Worm (Caenorhabditis elegans) whole organism, late embryonic: ENCODE results near the gene Y54F10BM.21.

Source experiments
- C08G9.2 ChIP-seq: sonication (generic microtip); optimal IDR thresholded peaks from 2 replicates; lab custom pipeline; 2016; ENCODE audit warnings: mild to moderate bottlenecking, missing genetic modification characterization, moderate library complexity, missing compliant biosample characterization
- C38D4.7 ChIP-seq: fragments of 200-800 bp; sonication (Bioruptor generic); optimal IDR thresholded peaks from 2 replicates; lab custom pipeline; 2018; ENCODE audit warnings: mild to moderate bottlenecking, missing genetic modification characterization, moderate library complexity, missing compliant biosample characterization
- K02D7.2 ChIP-seq: sonication (generic microtip); optimal IDR thresholded peaks from 2 replicates; lab custom pipeline; 2017; ENCODE audit warnings: mild to moderate bottlenecking, missing genetic modification characterization, missing compliant biosample characterization
- K09A11.1 ChIP-seq: sonication (generic microtip); optimal IDR thresholded peaks from 2 replicates; lab custom pipeline; 2017; ENCODE audit warnings: antibody characterized with exemption, mild to moderate bottlenecking, missing genetic modification characterization, missing compliant biosample characterization; ENCODE audit not compliant: insufficient read depth
- Y22D7AL.16 ChIP-seq: sonication (generic microtip); optimal IDR thresholded peaks from 2 replicates; lab custom pipeline; 2016; ENCODE audit warnings: missing genetic modification characterization, missing compliant biosample characterization
- ahr-1 ChIP-seq: sonication (generic microtip); optimal IDR thresholded peaks from 2 replicates; lab custom pipeline; 2016; ENCODE audit warnings: missing genetic modification characterization, missing compliant biosample characterization
- ama-1 ChIP-seq: fragments of 150-350 bp; optimal IDR thresholded peaks from 2 replicates; lab custom pipeline; 2014
- ceh-14 ChIP-seq: sonication (generic microtip); optimal IDR thresholded peaks from 2 replicates; lab custom pipeline; 2016; ENCODE audit warnings: missing genotype, missing genetic modification characterization, missing compliant biosample characterization
- ceh-18 ChIP-seq: sonication (generic microtip); optimal IDR thresholded peaks from 2 replicates; lab custom pipeline; 2016; ENCODE audit warnings: missing genetic modification characterization, missing compliant biosample characterization
- ceh-19 ChIP-seq: fragments of 200-800 bp; sonication (Bioruptor generic); optimal IDR thresholded peaks from 2 replicates; lab custom pipeline; 2018; ENCODE audit warnings: mild to moderate bottlenecking, missing genetic modification characterization, missing compliant biosample characterization
- ceh-2 ChIP-seq: sonication (generic microtip); optimal IDR thresholded peaks from 2 replicates; lab custom pipeline; 2016; ENCODE audit warnings: missing genotype, missing genetic modification characterization, missing compliant biosample characterization
- ceh-22 ChIP-seq: sonication (generic microtip); optimal IDR thresholded peaks from 2 replicates; lab custom pipeline; 2017; ENCODE audit warnings: missing biosample characterization, missing genetic modification characterization
- ceh-24 ChIP-seq: sonication (generic microtip); optimal IDR thresholded peaks from 2 replicates; lab custom pipeline; 2016; ENCODE audit warnings: mild to moderate bottlenecking, missing genetic modification characterization, missing compliant biosample characterization
- ceh-31 ChIP-seq: sonication (generic microtip); optimal IDR thresholded peaks from 2 replicates; lab custom pipeline; 2016; ENCODE audit warnings: missing genetic modification characterization, missing compliant biosample characterization
- ceh-34 ChIP-seq: sonication (generic microtip); optimal IDR thresholded peaks from 2 replicates; lab custom pipeline; 2016; ENCODE audit warnings: mild to moderate bottlenecking, missing genetic modification characterization, missing compliant biosample characterization
- ceh-48 ChIP-seq: sonication (generic microtip); optimal IDR thresholded peaks from 2 replicates; lab custom pipeline; 2016; ENCODE audit warnings: missing genetic modification characterization, inconsistent platforms, missing compliant biosample characterization
- ceh-6 ChIP-seq: fragments of 200-800 bp; sonication (Bioruptor generic); optimal IDR thresholded peaks from 2 replicates; lab custom pipeline; 2018; ENCODE audit warnings: mild to moderate bottlenecking, missing genetic modification characterization, missing compliant biosample characterization
- ceh-9 ChIP-seq: sonication (generic microtip); optimal IDR thresholded peaks from 2 replicates; lab custom pipeline; 2016; ENCODE audit warnings: mild to moderate bottlenecking, missing genetic modification characterization, inconsistent platforms, missing compliant biosample characterization
- che-1 ChIP-seq: sonication (generic microtip); optimal IDR thresholded peaks from 2 replicates; lab custom pipeline; 2016; ENCODE audit warnings: mild to moderate bottlenecking, missing genetic modification characterization, missing compliant biosample characterization
- ets-4 ChIP-seq: sonication (generic microtip); optimal IDR thresholded peaks from 2 replicates; lab custom pipeline; 2016; ENCODE audit warnings: missing genetic modification characterization, missing compliant biosample characterization
- fax-1 ChIP-seq: sonication (generic microtip); optimal IDR thresholded peaks from 2 replicates; lab custom pipeline; 2016; ENCODE audit warnings: missing genotype, missing genetic modification characterization, missing compliant biosample characterization
- fkh-10 ChIP-seq: fragments of 150-350 bp; optimal IDR thresholded peaks from 2 replicates; lab custom pipeline; 2014; ENCODE audit warnings: missing biosample characterization, missing genetic modification reagents, missing genetic modification characterization
- gmeb-2 ChIP-seq: sonication (generic microtip); optimal IDR thresholded peaks from 2 replicates; lab custom pipeline; 2016; ENCODE audit warnings: missing genetic modification characterization, inconsistent platforms, missing compliant biosample characterization
- hlh-15 ChIP-seq: sonication (generic microtip); optimal IDR thresholded peaks from 2 replicates; lab custom pipeline; 2016; ENCODE audit warnings: missing genetic modification characterization, missing compliant biosample characterization
- hlh-30 ChIP-seq: sonication (generic microtip); optimal IDR thresholded peaks from 2 replicates; lab custom pipeline; 2017; ENCODE audit warnings: antibody characterized with exemption, missing genetic modification characterization, missing compliant biosample characterization; ENCODE audit not compliant: insufficient read depth
- hlh-8 ChIP-seq: sonication (generic microtip); optimal IDR thresholded peaks from 2 replicates; lab custom pipeline; 2016; ENCODE audit warnings: missing genotype, missing genetic modification characterization, missing compliant biosample characterization
- lim-6 ChIP-seq: sonication (generic microtip); optimal IDR thresholded peaks from 2 replicates; lab custom pipeline; 2016; ENCODE audit warnings: missing genetic modification characterization, missing compliant biosample characterization
- lin-11 ChIP-seq: fragments of 200-800 bp; sonication (Bioruptor generic); optimal IDR thresholded peaks from 2 replicates; lab custom pipeline; 2018; ENCODE audit warnings: mild to moderate bottlenecking, missing genetic modification characterization, missing compliant biosample characterization
- madf-2 ChIP-seq: sonication (generic microtip); optimal IDR thresholded peaks from 2 replicates; lab custom pipeline; 2017; ENCODE audit warnings: missing genetic modification characterization, missing compliant biosample characterization
- mec-3 ChIP-seq: sonication (generic microtip); optimal IDR thresholded peaks from 2 replicates; lab custom pipeline; 2016; ENCODE audit warnings: borderline replicate concordance, missing genetic modification characterization, missing compliant biosample characterization
- nfya-1 ChIP-seq: sonication (generic microtip); optimal IDR thresholded peaks from 2 replicates; lab custom pipeline; 2017; ENCODE audit warnings: missing genetic modification characterization, mild to moderate bottlenecking, missing compliant biosample characterization, antibody characterized with exemption, moderate library complexity
- nhr-232 ChIP-seq: sonication (generic microtip); optimal IDR thresholded peaks from 2 replicates; lab custom pipeline; 2016; ENCODE audit warnings: missing genetic modification characterization, missing compliant biosample characterization
- npax-4 ChIP-seq: sonication (generic microtip); optimal IDR thresholded peaks from 2 replicates; lab custom pipeline; 2016; ENCODE audit warnings: missing genetic modification characterization, missing compliant biosample characterization
- odd-2 ChIP-seq: sonication (generic microtip); optimal IDR thresholded peaks from 2 replicates; lab custom pipeline; 2017; ENCODE audit warnings: antibody characterized with exemption, mild to moderate bottlenecking, missing genetic modification characterization, missing compliant biosample characterization
- pat-9 ChIP-seq: fragments of 200-800 bp; sonication (Bioruptor generic); optimal IDR thresholded peaks from 2 replicates; lab custom pipeline; 2018; ENCODE audit warnings: mild to moderate bottlenecking, missing genetic modification characterization, moderate library complexity, missing compliant biosample characterization
- pax-1 ChIP-seq: fragments of 150-350 bp; optimal IDR thresholded peaks from 2 replicates; lab custom pipeline; 2014; ENCODE audit warnings: missing biosample characterization, missing genetic modification characterization
- pha-2 ChIP-seq: sonication (generic microtip); optimal IDR thresholded peaks from 2 replicates; lab custom pipeline; 2017; ENCODE audit warnings: mild to moderate bottlenecking, missing genetic modification characterization, missing compliant biosample characterization
- pha-4 ChIP-seq: fragments of 150-350 bp; optimal IDR thresholded peaks from 2 replicates; lab custom pipeline; 2018; ENCODE audit warnings: missing biosample characterization, missing genetic modification reagents, missing genetic modification characterization
- pros-1 ChIP-seq: fragments of 150-350 bp; optimal IDR thresholded peaks from 2 replicates; lab custom pipeline; 2014; ENCODE audit warnings: missing biosample characterization, missing genetic modification reagents, missing genetic modification characterization
- ref-2 ChIP-seq: sonication (generic microtip); optimal IDR thresholded peaks from 2 replicates; lab custom pipeline; 2016; ENCODE audit warnings: missing genetic modification characterization, missing compliant biosample characterization
- rnt-1 ChIP-seq: sonication (generic microtip); optimal IDR thresholded peaks from 2 replicates; lab custom pipeline; 2016; ENCODE audit warnings: missing genetic modification characterization, missing compliant biosample characterization
- sox-2 ChIP-seq: fragments of 200-800 bp; sonication (Bioruptor generic); IDR thresholded peaks from 2 replicates; pipeline ENCODE4 v1.3.6; 2022; ENCODE audit warnings: missing genetic modification reagents, missing genetic modification characterization, missing compliant biosample characterization
- sox-4 ChIP-seq: sonication (generic microtip); optimal IDR thresholded peaks from 2 replicates; lab custom pipeline; 2017; ENCODE audit warnings: mild to moderate bottlenecking, missing genetic modification characterization, inconsistent platforms, missing compliant biosample characterization
- syd-9 ChIP-seq: sonication (generic microtip); optimal IDR thresholded peaks from 2 replicates; lab custom pipeline; 2016; ENCODE audit warnings: mild to moderate bottlenecking, missing genetic modification characterization, moderate library complexity, missing compliant biosample characterization
- tbx-2 ChIP-seq: sonication (generic microtip); optimal IDR thresholded peaks from 2 replicates; lab custom pipeline; 2016; ENCODE audit warnings: missing genetic modification characterization, missing compliant biosample characterization
- tbx-7 ChIP-seq: sonication (generic microtip); optimal IDR thresholded peaks from 2 replicates; lab custom pipeline; 2016; ENCODE audit warnings: missing genotype, missing genetic modification characterization, missing compliant biosample characterization
- unc-42 ChIP-seq: sonication (generic microtip); optimal IDR thresholded peaks from 2 replicates; lab custom pipeline; 2016; ENCODE audit warnings: missing genotype, missing genetic modification characterization, missing compliant biosample characterization
- unc-55 ChIP-seq: sonication (generic microtip); optimal IDR thresholded peaks from 2 replicates; lab custom pipeline; 2017; ENCODE audit warnings: missing biosample characterization, missing genetic modification reagents, missing genetic modification characterization
- ztf-16 ChIP-seq: sonication (generic microtip); optimal IDR thresholded peaks from 2 replicates; lab custom pipeline; 2017; ENCODE audit warnings: missing genetic modification characterization, missing compliant biosample characterization

Gene Y54F10BM.21

ce11 chrIII:2304867-2305266, 27.9 kb downstream of the Y54F10BM.21 start, which contains the start of gene Y54F10BM.9:
Y54F10BM.9 (minus strand) TSS chrIII:2304927.
- no peak for TF ChIP-seq tbx-7 (tag; lab: Kevin White, UChicago)
- TF ChIP-seq ceh-24 (tag; lab: Kevin White, UChicago) = no peak
- TF ChIP-seq ama-1 (lab: Kevin White, UChicago) = no peak
- TF ChIP-seq ceh-34 (tag; lab: Kevin White, UChicago) = peak; percentile 19
- no peak for TF ChIP-seq ceh-14
- TF ChIP-seq hlh-8 (tag; lab: Kevin White, UChicago) = peak; percentile 34
- TF ChIP-seq hlh-30 (tag; lab: Kevin White, UChicago) = no peak
- TF ChIP-seq ceh-2 (tag; lab: Kevin White, UChicago) = peak; percentile 3
- no peak for TF ChIP-seq ceh-9 (tag; lab: Kevin White, UChicago)
- no peak for TF ChIP-seq ztf-16 (tag; lab: Kevin White, UChicago)
- TF ChIP-seq hlh-15 = no peak
- peak; percentile 76 for TF ChIP-seq ceh-31
- peak; percentile 46 for TF ChIP-seq nfya-1 (tag; lab: Kevin White, UChicago)
- TF ChIP-seq nhr-232 (tag; lab: Kevin White, UChicago) = no peak
- TF ChIP-seq gmeb-2 = no peak
- TF ChIP-seq C38D4.7 (GFP tag; lab: Kevin White, UChicago) = no peak
- TF ChIP-seq unc-55 = peak; percentile 68
- no peak for TF ChIP-seq fax-1 (tag; lab: Kevin White, UChicago)
- no peak for TF ChIP-seq sox-4 (tag; lab: Kevin White, UChicago)
- TF ChIP-seq lin-11 = no peak
- TF ChIP-seq ahr-1 (tag; lab: Kevin White, UChicago) = no peak
- peak; percentile 34 for TF ChIP-seq pros-1 (tag; lab: Kevin White, UChicago)
- TF ChIP-seq ref-2 (tag; lab: Kevin White, UChicago) = peak; percentile 69
- TF ChIP-seq ceh-19 (GFP tag; lab: Kevin White, UChicago) = no peak
- TF ChIP-seq tbx-2 (tag; lab: Kevin White, UChicago) = peak; percentile 49
- TF ChIP-seq odd-2 (tag; lab: Kevin White, UChicago) = no peak
- no peak for TF ChIP-seq ceh-18
- no peak for TF ChIP-seq syd-9
- peak; percentile 10 for TF ChIP-seq unc-42 (tag; lab: Kevin White, UChicago)
- TF ChIP-seq ceh-22 (tag; lab: Kevin White, UChicago) = no peak
- TF ChIP-seq pax-1 (tag; lab: Kevin White, UChicago) = no peak
- TF ChIP-seq che-1 (tag; lab: Kevin White, UChicago) = no peak
- no peak for TF ChIP-seq lim-6 (tag; lab: Kevin White, UChicago)
- TF ChIP-seq mec-3 (tag; lab: Kevin White, UChicago) = no peak
- no peak for TF ChIP-seq ceh-6
- no peak for TF ChIP-seq C08G9.2 (tag; lab: Kevin White, UChicago)
- TF ChIP-seq npax-4 (tag; lab: Kevin White, UChicago) = no peak
- no peak for TF ChIP-seq Y22D7AL.16 (tag; lab: Kevin White, UChicago)
- TF ChIP-seq madf-2 (tag; lab: Kevin White, UChicago) = no peak
- no peak for TF ChIP-seq K02D7.2 (tag; lab: Kevin White, UChicago)
- TF ChIP-seq sox-2 (GFP tag; lab: Robert Waterston, UW) = peak; percentile 76
- no peak for TF ChIP-seq pha-4 (tag; lab: Kevin White, UChicago)

DNA sequence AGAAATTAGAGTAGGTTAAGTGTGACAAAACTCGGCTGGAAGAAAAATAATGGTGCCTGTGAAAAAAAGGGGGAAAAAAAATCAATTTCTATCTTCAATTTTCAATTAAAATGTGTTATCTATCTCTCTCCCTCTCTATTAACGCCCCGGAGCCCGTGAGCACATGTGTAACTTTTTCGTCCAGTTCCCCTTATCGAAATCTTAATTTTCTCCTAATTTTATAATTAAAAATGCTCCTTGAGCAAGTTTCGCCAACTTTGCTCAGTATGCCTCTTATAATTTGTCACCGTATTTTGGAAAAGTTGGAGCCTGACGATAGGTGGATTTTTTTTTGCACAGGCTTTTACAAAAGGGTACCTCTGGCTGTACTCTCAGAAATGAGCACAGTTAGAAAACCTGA, 31.1 kb downstream of the Y54F10BM.21 start, which contains the start of the genes fbxa-1 and Y54F10BM.20:
Gene fbxa-1 (minus strand): TSS at position 101 of the 400 bp plus-strand sequence.
Gene Y54F10BM.20 (plus strand): TSS at position 231 of the 400 bp plus-strand sequence.
- no peak for TF ChIP-seq ceh-34 (tag; lab: Kevin White, UChicago)
- no peak for TF ChIP-seq pat-9 (tag; lab: Kevin White, UChicago)
- no peak for TF ChIP-seq pha-2
- no peak for TF ChIP-seq fkh-10 (GFP tag; lab: Kevin White, UChicago)
- TF ChIP-seq Y22D7AL.16 (tag; lab: Kevin White, UChicago) = no peak
- TF ChIP-seq pha-4 (tag; lab: Kevin White, UChicago) = no peak
- no peak for TF ChIP-seq sox-4 (tag; lab: Kevin White, UChicago)
- TF ChIP-seq sox-2 (GFP tag; lab: Robert Waterston, UW) = no peak
- TF ChIP-seq ets-4 (tag; lab: Kevin White, UChicago) = no peak
- no peak for TF ChIP-seq ceh-48 (tag; lab: Kevin White, UChicago)
- no peak for TF ChIP-seq unc-55
- TF ChIP-seq odd-2 (tag; lab: Kevin White, UChicago) = no peak
- no peak for TF ChIP-seq rnt-1 (tag; lab: Kevin White, UChicago)
- TF ChIP-seq K09A11.1 (tag; lab: Kevin White, UChicago) = no peak
